Fruit fly (Drosophila melanogaster) whole organism, embryonic: ENCODE measurements around the gene raw.

Experiments
- CG13775 ChIP-seq: fragments of 200-800 bp; sonication (Bioruptor generic); optimal IDR thresholded peaks from 3 replicates; lab custom pipeline; 2017; ENCODE audit warnings: missing biosample characterization, mild to moderate bottlenecking, missing genetic modification characterization
- CG15696 ChIP-seq: fragments of 200-800 bp; sonication (Bioruptor generic); optimal IDR thresholded peaks from 2 replicates; lab custom pipeline; 2019; ENCODE audit warnings: missing biosample characterization, mild to moderate bottlenecking, missing genetic modification characterization, moderate library complexity
- CG16863 ChIP-seq: fragments of 200-800 bp; sonication (Bioruptor generic); optimal IDR thresholded peaks from 3 replicates; lab custom pipeline; 2016; ENCODE audit warnings: missing biosample characterization, missing genetic modification characterization
- CG2129 ChIP-seq: fragments of 200-800 bp; sonication (Bioruptor generic); IDR thresholded peaks from 2 replicates; pipeline ENCODE4 v1.3.6; 2022; ENCODE audit warnings: missing biosample characterization, missing genetic modification characterization; ENCODE audit not compliant: partially characterized antibody
- Gsc ChIP-seq: fragments of 200-800 bp; sonication (Bioruptor generic); IDR thresholded peaks from 2 replicates; pipeline ENCODE4 v1.3.6; 2022; ENCODE audit warnings: missing biosample characterization, missing genetic modification characterization
- Mad ChIP-seq: fragments of 200-800 bp; sonication (Bioruptor generic); optimal IDR thresholded peaks from 2 replicates; lab custom pipeline; 2016; ENCODE audit warnings: missing biosample characterization, missing genetic modification characterization
- dm ChIP-seq: fragments of 200-800 bp; sonication (Bioruptor generic); optimal IDR thresholded peaks from 3 replicates; lab custom pipeline; 2016; ENCODE audit warnings: missing biosample characterization, missing genetic modification characterization
- dmrt11E ChIP-seq: fragments of 200-800 bp; sonication (Bioruptor generic); optimal IDR thresholded peaks from 3 replicates; lab custom pipeline; 2018; ENCODE audit warnings: missing biosample characterization, mild to moderate bottlenecking, missing genetic modification characterization, moderate library complexity
- prd ChIP-seq, 3 experiments: fragments of >200 bp in 2 of 3; fragments of 200-800 bp in 1 of 3; sonication (Bioruptor generic) in 1 of 3; optimal IDR thresholded peaks in 2 of 3; IDR thresholded peaks in 1 of 3; 2 replicates in 2 of 3; 3 replicates in 1 of 3; pipeline versions ENCODE4 v1.3.6 to Lab custom; 2017 to 2022; ENCODE audit warnings: missing biosample characterization in 1 of 3, missing genetic modification characterization in 1 of 3
- sens ChIP-seq: fragments of 200-800 bp; sonication (Bioruptor generic); peaks from one replicate; lab custom pipeline; 2016; ENCODE audit warnings: missing biosample characterization, missing genetic modification characterization
- tna ChIP-seq: fragments of 200-800 bp; sonication (Bioruptor generic); IDR thresholded peaks from 2 replicates; pipeline ENCODE4 v1.3.6; 2022; ENCODE audit warnings: missing biosample characterization, missing genetic modification characterization; ENCODE audit not compliant: partially characterized antibody
- tup ChIP-seq: fragments of 200-800 bp; sonication (Bioruptor generic); optimal IDR thresholded peaks from 2 replicates; lab custom pipeline; 2016; ENCODE audit warnings: missing biosample characterization, mild to moderate bottlenecking, missing genetic modification characterization, moderate library complexity

DNA sequence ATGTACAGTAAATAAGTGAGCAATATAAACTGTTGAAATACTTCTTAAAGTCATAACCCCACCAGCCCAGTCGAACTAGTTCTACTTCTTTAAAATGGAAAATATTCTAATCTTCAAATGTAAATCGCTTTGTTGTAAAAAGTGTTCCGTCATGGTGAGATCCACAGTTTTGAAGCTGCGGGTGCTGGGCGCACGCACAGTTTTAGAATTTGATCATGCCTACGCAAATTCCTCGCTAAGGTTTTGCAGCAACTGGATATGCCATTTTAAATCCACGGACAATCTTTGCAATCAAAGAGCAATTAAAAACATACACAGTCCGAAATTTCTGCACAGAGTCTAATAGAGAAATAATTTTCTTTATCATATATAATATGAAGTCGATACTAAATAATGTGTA is 50.1 kb downstream of the raw start:
- no peak for TF ChIP-seq CG2129
- no peak for TF ChIP-seq tup (GFP tag; lab: Kevin White, UChicago)
- no peak for TF ChIP-seq Gsc (GFP tag; lab: Robert Waterston, UW)
- no peak for TF ChIP-seq tna
- TF ChIP-seq dm (GFP tag; lab: Kevin White, UChicago) = no peak
- no peak for TF ChIP-seq CG16863 (GFP tag; lab: Kevin White, UChicago)
- no peak for TF ChIP-seq CG15696 (tag; lab: Kevin White, UChicago)
- TF ChIP-seq Mad (GFP tag; lab: Kevin White, UChicago) = no peak
- TF ChIP-seq dmrt11E = no peak
- no peak for TF ChIP-seq prd (optimal IDR thresholded peaks at IDR 0.05; lab: Kevin White, UChicago)
- no peak for TF ChIP-seq prd (GFP tag; IDR thresholded peaks at IDR 0.05; lab: Robert Waterston, UW)
- TF ChIP-seq CG13775 = no peak
- TF ChIP-seq sens (GFP tag; lab: Kevin White, UChicago) = no peak
